Fruit fly (Drosophila melanogaster) whole organism, pupa: ENCODE results near the gene RNF220.

Experiments
- CG10348 ChIP-seq: fragments of 200-800 bp; sonication (Bioruptor generic); IDR thresholded peaks from 2 replicates; pipeline ENCODE4 v1.3.6; 2022; ENCODE audit warnings: missing biosample characterization, missing genetic modification characterization
- CG12605 ChIP-seq: fragments of 200-800 bp; sonication (Bioruptor generic); IDR thresholded peaks from 2 replicates; pipeline ENCODE4 v1.3.6; 2022; ENCODE audit warnings: missing biosample characterization, missing genetic modification characterization
- CG13204 ChIP-seq: fragments of 200-800 bp; sonication (Bioruptor generic); optimal IDR thresholded peaks from 2 replicates; lab custom pipeline; 2018; ENCODE audit warnings: missing biosample characterization, mild to moderate bottlenecking, missing genetic modification characterization, moderate library complexity
- CG14655 ChIP-seq: fragments of 200-800 bp; sonication (Bioruptor generic); optimal IDR thresholded peaks from 3 replicates; lab custom pipeline; 2017; ENCODE audit warnings: mild to moderate bottlenecking, missing biosample characterization, missing genetic modification reagents, missing genetic modification characterization
- CG15710 ChIP-seq: fragments of 200-800 bp; sonication (Bioruptor generic); optimal IDR thresholded peaks from 2 replicates; lab custom pipeline; 2018; ENCODE audit warnings: missing biosample characterization, mild to moderate bottlenecking, missing genetic modification characterization, moderate library complexity
- CG17806 ChIP-seq: fragments of 200-800 bp; sonication (Bioruptor generic); optimal IDR thresholded peaks from 2 replicates; lab custom pipeline; 2018; ENCODE audit warnings: missing biosample characterization, mild to moderate bottlenecking, missing genetic modification characterization, moderate library complexity
- CG32121 ChIP-seq: fragments of 200-800 bp; sonication (Bioruptor generic); IDR thresholded peaks from 2 replicates; pipeline ENCODE4 v1.3.6; 2022; ENCODE audit warnings: missing biosample characterization, missing genetic modification characterization
- CG34367 ChIP-seq: fragments of 200-800 bp; sonication (Bioruptor generic); optimal IDR thresholded peaks from 2 replicates; lab custom pipeline; 2018; ENCODE audit warnings: missing biosample characterization, mild to moderate bottlenecking, missing genetic modification characterization
- CG4496 ChIP-seq: fragments of 200-800 bp; sonication (Bioruptor generic); IDR thresholded peaks from 3 replicates; pipeline ENCODE4 v1.3.6; 2022; ENCODE audit warnings: missing biosample characterization, missing genetic modification characterization
- CG8159 ChIP-seq: fragments of 200-800 bp; sonication (Bioruptor generic); optimal IDR thresholded peaks from 3 replicates; lab custom pipeline; 2018; ENCODE audit warnings: missing biosample characterization, mild to moderate bottlenecking, missing genetic modification characterization, moderate library complexity
- CG8301 ChIP-seq: fragments of 200-800 bp; sonication (Bioruptor generic); optimal IDR thresholded peaks from 2 replicates; lab custom pipeline; 2018; ENCODE audit warnings: missing biosample characterization, mild to moderate bottlenecking, missing genetic modification characterization
- CG9948 ChIP-seq: fragments of 200-800 bp; sonication (Bioruptor generic); optimal IDR thresholded peaks from 2 replicates; lab custom pipeline; 2018; ENCODE audit warnings: missing biosample characterization, mild to moderate bottlenecking, missing genetic modification characterization, moderate library complexity
- D1 ChIP-seq: fragments of 200-800 bp; sonication (Bioruptor generic); optimal IDR thresholded peaks from 2 replicates; lab custom pipeline; 2018; ENCODE audit warnings: missing biosample characterization, mild to moderate bottlenecking, missing genetic modification characterization, moderate library complexity
- EcR ChIP-seq: fragments of 200-800 bp; sonication (Bioruptor generic); optimal IDR thresholded peaks from 3 replicates; lab custom pipeline; 2019; ENCODE audit warnings: missing biosample characterization, missing genetic modification characterization, mild to moderate bottlenecking, moderate library complexity, missing genetic modification reagents
- Ets98B ChIP-seq: fragments of 200-800 bp; sonication (Bioruptor generic); IDR thresholded peaks from 2 replicates; pipeline ENCODE4 v1.3.6; 2022; ENCODE audit warnings: missing biosample characterization, missing genetic modification characterization
- Pif1A ChIP-seq: fragments of 200-800 bp; sonication (Bioruptor generic); optimal IDR thresholded peaks from 3 replicates; lab custom pipeline; 2016; ENCODE audit warnings: missing biosample characterization, missing genetic modification characterization
- Pif1B ChIP-seq: fragments of 200-800 bp; sonication (Bioruptor generic); optimal IDR thresholded peaks from 3 replicates; lab custom pipeline; 2016; ENCODE audit warnings: missing biosample characterization, missing genetic modification characterization
- Snoo ChIP-seq: fragments of 200-800 bp; sonication (Bioruptor generic); optimal IDR thresholded peaks from 3 replicates; lab custom pipeline; 2017; ENCODE audit warnings: missing biosample characterization, mild to moderate bottlenecking, missing genetic modification characterization, inconsistent platforms
- fd96Ca ChIP-seq: fragments of 200-800 bp; sonication (Bioruptor generic); IDR thresholded peaks from 3 replicates; pipeline ENCODE4 v1.3.6; 2022; ENCODE audit warnings: missing biosample characterization, missing genetic modification characterization
- gl ChIP-seq: fragments of 200-800 bp; sonication (Bioruptor generic); optimal IDR thresholded peaks from 2 replicates; lab custom pipeline; 2018; ENCODE audit warnings: missing biosample characterization, mild to moderate bottlenecking, missing genetic modification characterization
- rn ChIP-seq: fragments of 200-800 bp; sonication (Bioruptor generic); IDR thresholded peaks from 2 replicates; pipeline ENCODE4 v1.3.6; 2022; ENCODE audit warnings: missing biosample characterization, missing genetic modification characterization

The RNF220 gene

DNA sequence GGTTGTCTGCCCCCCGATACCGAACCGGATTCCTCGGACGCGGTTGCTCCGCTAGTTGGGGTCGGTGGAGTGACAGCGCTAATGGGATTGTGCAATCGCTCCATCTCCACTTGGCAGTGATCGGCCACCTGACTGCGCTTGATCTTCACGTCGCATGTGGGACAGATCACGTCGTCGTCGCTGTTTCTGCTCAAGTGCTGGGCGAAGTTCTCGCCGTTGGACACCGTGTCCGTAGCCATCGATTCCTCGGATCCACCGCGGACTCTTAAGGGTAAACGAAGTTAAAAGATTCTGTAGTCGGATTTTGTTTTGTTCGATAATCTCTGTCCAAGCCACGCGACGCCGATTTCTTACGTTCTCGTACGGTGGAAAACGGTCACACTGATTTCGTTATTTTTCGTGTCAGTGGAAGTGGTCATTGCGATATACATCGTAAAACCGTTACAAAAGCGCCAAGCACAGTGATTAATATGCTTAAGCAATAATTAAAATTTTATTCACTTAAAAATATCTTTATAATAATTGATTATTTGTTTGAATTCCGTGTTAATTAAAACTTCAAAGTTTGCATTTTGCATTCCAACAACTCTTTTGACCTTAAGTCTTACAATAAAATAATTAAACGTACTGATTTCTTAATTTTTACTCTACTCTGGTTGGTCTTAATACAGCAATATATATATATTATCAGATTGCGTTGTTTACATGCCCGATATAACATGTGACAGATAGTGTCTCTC, at the start of gene RNF220:
Gene RNF220, minus strand, starts transcription at position 384 of the 740 bp plus-strand sequence.
- TF ChIP-seq Pif1A: no peak
- TF ChIP-seq Pif1B (GFP tag; lab: Kevin White, UChicago): no peak
- TF ChIP-seq CG17806 (tag; lab: Kevin White, UChicago): no peak
- no peak for TF ChIP-seq CG34367 (tag; lab: Kevin White, UChicago)
- TF ChIP-seq CG14655 (GFP tag; lab: Kevin White, UChicago): peak; percentile 41
- TF ChIP-seq CG8159 (tag; lab: Kevin White, UChicago): peak; percentile 25
- TF ChIP-seq CG9948 (tag; lab: Kevin White, UChicago): no peak
- no peak for TF ChIP-seq CG10348 (GFP tag; lab: Robert Waterston, UW)
- TF ChIP-seq gl: no peak
- peak; percentile 1 for TF ChIP-seq Snoo (tag; lab: Kevin White, UChicago)
- TF ChIP-seq CG13204 (GFP tag; lab: Kevin White, UChicago): no peak
- no peak; the same call in 1 of the 2 replicates for TF ChIP-seq CG32121
- no peak for TF ChIP-seq fd96Ca
- TF ChIP-seq CG8301 (tag; lab: Kevin White, UChicago): no peak
- 0 out of 3 replicates have a peak, but pooled peaks have one; percentile 29 for TF ChIP-seq CG4496 (GFP tag; lab: Robert Waterston, UW)
- TF ChIP-seq Ets98B (GFP tag; lab: Robert Waterston, UW): no peak
- TF ChIP-seq rn (GFP tag; lab: Robert Waterston, UW): no peak
- no peak for TF ChIP-seq CG12605 (GFP tag; lab: Robert Waterston, UW)
- TF ChIP-seq CG15710: peak; percentile 2
- TF ChIP-seq D1 (tag; lab: Kevin White, UChicago): no peak
- TF ChIP-seq EcR (GFP tag; lab: Kevin White, UChicago): no peak

DNA sequence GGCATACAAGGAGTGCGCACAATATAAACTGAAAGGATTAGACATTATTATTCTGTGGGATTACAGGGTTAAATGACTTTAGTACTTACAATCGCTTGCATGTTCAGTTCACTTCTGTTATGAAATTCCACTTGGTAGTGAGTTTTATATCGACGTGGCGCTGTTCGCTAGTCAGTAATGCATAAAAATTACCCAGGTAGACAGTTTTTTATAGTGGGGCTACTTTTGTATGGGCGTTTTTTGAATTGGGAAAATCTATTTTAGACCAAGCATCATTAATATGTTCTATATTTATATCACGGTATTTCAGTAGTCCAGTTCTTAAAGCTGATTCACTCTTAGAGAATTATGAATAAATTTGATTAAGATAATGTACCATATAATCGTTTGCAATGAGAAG, 45.5 kb upstream of the RNF220 start, which contains the start of gene CG43095:
Gene CG43095, minus strand, starts transcription at position 101 of the 400 bp plus-strand sequence.
- TF ChIP-seq fd96Ca (no peak), CG32121 (no peak), CG12605 (GFP tag; lab: Robert Waterston, UW) (no peak), gl (no peak)
- TF ChIP-seq, all 21 proteins: peak for 0

DNA sequence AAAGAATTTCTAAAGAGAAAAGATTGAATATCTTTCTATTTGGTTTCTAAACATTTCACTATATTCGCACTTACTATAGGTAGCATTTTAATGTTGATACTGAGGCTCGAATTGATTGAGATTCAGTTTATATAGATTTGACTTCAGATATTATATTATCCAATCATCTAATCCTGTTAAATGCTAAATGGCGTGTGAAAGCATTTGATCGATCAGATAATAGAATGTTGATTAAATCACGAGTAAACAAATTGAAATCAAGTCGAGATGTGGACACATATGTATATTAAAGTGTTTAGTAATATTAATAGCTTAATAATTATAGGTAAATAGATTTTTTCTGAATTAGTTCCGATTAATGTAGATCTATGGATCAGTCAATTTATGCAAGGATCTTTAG, 44.7 kb upstream of the RNF220 start, which contains the start of gene CG43094:
Gene CG43094, minus strand, starts transcription at position 101 of the 400 bp plus-strand sequence.
- TF ChIP-seq CG12605 (GFP tag; lab: Robert Waterston, UW) (no peak), fd96Ca (no peak), CG4496 (GFP tag; lab: Robert Waterston, UW) (no peak), Pif1A (no peak), CG8301 (tag; lab: Kevin White, UChicago) (no peak)
- TF ChIP-seq, all 21 proteins: peak for 0

DNA sequence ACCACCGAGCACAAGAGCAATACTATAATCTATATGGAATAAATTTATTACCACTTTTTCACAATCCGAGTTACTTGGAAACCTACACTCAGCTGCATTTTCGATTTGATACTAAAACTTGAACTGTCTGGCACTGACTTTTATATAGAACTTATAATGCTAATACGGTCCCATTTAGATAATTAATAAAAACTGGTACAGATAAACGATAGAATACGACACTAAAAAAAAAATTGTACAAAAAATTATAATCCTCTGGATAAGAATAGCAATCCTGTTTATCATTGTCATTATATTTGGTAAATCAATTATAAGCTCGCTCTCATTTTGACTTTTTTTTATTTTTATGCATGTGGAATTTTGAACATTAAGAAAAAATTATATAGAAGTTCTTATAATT, 44.0 kb upstream of the RNF220 start, which contains the start of gene CG43093:
Gene CG43093, minus strand, starts transcription at position 101 of the 400 bp plus-strand sequence.
- TF ChIP-seq CG34367 (tag; lab: Kevin White, UChicago): no peak
- TF ChIP-seq CG15710: no peak
- TF ChIP-seq CG9948 (tag; lab: Kevin White, UChicago): no peak
- TF ChIP-seq CG8301 (tag; lab: Kevin White, UChicago): no peak
- no peak for TF ChIP-seq CG14655 (GFP tag; lab: Kevin White, UChicago)
- no peak for TF ChIP-seq CG4496 (GFP tag; lab: Robert Waterston, UW)
- TF ChIP-seq CG10348 (GFP tag; lab: Robert Waterston, UW): no peak
- no peak for TF ChIP-seq CG32121
- TF ChIP-seq gl: no peak
- no peak for TF ChIP-seq CG13204 (GFP tag; lab: Kevin White, UChicago)
- TF ChIP-seq CG17806 (tag; lab: Kevin White, UChicago): no peak

- TF ChIP-seq Pif1B (GFP tag; lab: Kevin White, UChicago) (no peak), CG32121 (no peak), CG13204 (GFP tag; lab: Kevin White, UChicago) (no peak), rn (GFP tag; lab: Robert Waterston, UW) (no peak), CG4496 (GFP tag; lab: Robert Waterston, UW) (no peak), D1 (tag; lab: Kevin White, UChicago) (no peak), Ets98B (GFP tag; lab: Robert Waterston, UW) (no peak), CG14655 (GFP tag; lab: Kevin White, UChicago) (no peak), CG34367 (tag; lab: Kevin White, UChicago) (no peak), CG15710 (no peak), CG9948 (tag; lab: Kevin White, UChicago) (no peak), CG8159 (tag; lab: Kevin White, UChicago) (no peak), CG12605 (GFP tag; lab: Robert Waterston, UW) (no peak), Snoo (tag; lab: Kevin White, UChicago) (no peak), CG8301 (tag; lab: Kevin White, UChicago) (no peak)
- TF ChIP-seq, all 21 proteins: peak for 0
Observed at dm6 chr3R:22769567-22769966, 43.4 kb upstream of the RNF220 start, which contains the start of gene CG43092. CG43092 (minus strand) TSS chr3R:22769667.

dm6 chr3R:22768633-22769032, 42.4 kb upstream of the RNF220 start, which contains the start of gene CG43091:
CG43091 (minus strand) TSS chr3R:22768733.
- no peak for TF ChIP-seq CG34367 (tag; lab: Kevin White, UChicago)
